Worm (Caenorhabditis elegans) whole organism, midembryonic: ENCODE measurements around the gene stdh-2.

ENCODE experiments used
- T22C8.4 ChIP-seq: fragments of 200-800 bp; sonication (Bioruptor generic); IDR thresholded peaks from 2 replicates; pipeline ENCODE4 v1.3.6; 2022; ENCODE audit warnings: missing genetic modification characterization, missing compliant biosample characterization
- cog-1 ChIP-seq: sonication (generic microtip); optimal IDR thresholded peaks from 2 replicates; lab custom pipeline; 2016; ENCODE audit warnings: missing genetic modification characterization, missing compliant biosample characterization
- klf-2 ChIP-seq: fragments of 200-800 bp; sonication (Bioruptor generic); conservative IDR thresholded peaks from 2 replicates; pipeline ENCODE4 v1.3.6; 2022; ENCODE audit warnings: missing genetic modification reagents, missing genetic modification characterization, missing compliant biosample characterization
- tab-1 ChIP-seq: fragments of 200-800 bp; sonication (Bioruptor generic); IDR thresholded peaks from 2 replicates; pipeline ENCODE4 v1.3.6; 2022; ENCODE audit warnings: missing genetic modification characterization, missing compliant biosample characterization
- ztf-29 ChIP-seq: fragments of 200-800 bp; sonication (Bioruptor generic); IDR thresholded peaks from 2 replicates; pipeline ENCODE4 v1.3.6; 2022; ENCODE audit warnings: missing genetic modification reagents, missing genetic modification characterization, missing compliant biosample characterization

- no peak for TF ChIP-seq tab-1
- no peak for TF ChIP-seq T22C8.4 (GFP tag; lab: Robert Waterston, UW)
- no peak for TF ChIP-seq ztf-29
- no peak for TF ChIP-seq klf-2
- no peak for TF ChIP-seq cog-1 (tag; lab: Kevin White, UChicago)
These were observed 25.0 kb downstream of the stdh-2 start for ce11 chrV:16249105-16249504.
